Worm (Caenorhabditis elegans): ENCODE results near the gene moa-1.

DNA sequence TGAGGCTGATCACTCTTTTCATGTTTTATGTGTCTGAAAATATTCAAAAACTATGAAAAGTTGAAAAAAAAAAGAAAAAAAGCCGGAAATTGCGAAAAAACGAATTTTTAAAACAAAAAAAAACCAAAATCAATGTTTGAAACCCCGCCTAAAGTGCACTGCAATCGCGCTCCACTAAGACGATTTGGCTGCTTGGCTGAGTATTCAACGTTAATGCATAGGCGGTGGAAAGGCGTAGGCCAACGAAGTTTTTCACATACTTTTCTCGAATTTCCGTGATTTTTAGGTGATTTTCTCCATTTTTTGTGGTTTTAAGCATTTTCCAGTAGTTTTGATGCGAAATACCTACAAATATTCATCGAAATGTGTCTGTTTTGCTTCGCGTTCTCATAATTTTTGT is 19.5 kb downstream of the moa-1 start, which contains the start of the genes polh-1 and rps-22:
- TF ChIP-seq ref-1 (GFP tag; conservative IDR thresholded peaks at IDR 0.05) (no peak), T22C8.4 (GFP tag; IDR thresholded peaks at IDR 0.05) (no peak)

Data from whole organism, midembryonic.